Worm (Caenorhabditis elegans) whole organism, L1 larva: ENCODE data around the gene srab-14.

ENCODE experiments used
- C16A3.4 ChIP-seq: fragments of 150-350 bp; optimal IDR thresholded peaks from 2 replicates; lab custom pipeline; 2014; ENCODE audit warnings: missing biosample characterization, missing genetic modification characterization
- aha-1 ChIP-seq: fragments of 150-350 bp; optimal IDR thresholded peaks from 2 replicates; lab custom pipeline; 2014; ENCODE audit warnings: missing biosample characterization, missing genetic modification characterization
- alr-1 ChIP-seq: fragments of 200-800 bp; sonication (Bioruptor generic); optimal IDR thresholded peaks from 2 replicates; lab custom pipeline; 2018; ENCODE audit warnings: borderline replicate concordance, mild to moderate bottlenecking, missing genetic modification characterization, missing compliant biosample characterization
- blmp-1 ChIP-seq: fragments of 150-350 bp; optimal IDR thresholded peaks from 2 replicates; lab custom pipeline; 2014; ENCODE audit warnings: missing biosample characterization, missing genetic modification characterization
- ces-1 ChIP-seq: fragments of 150-350 bp; optimal IDR thresholded peaks from 2 replicates; lab custom pipeline; 2014; ENCODE audit warnings: missing biosample characterization, missing genetic modification reagents, missing genetic modification characterization
- dpl-1 ChIP-seq, 3 experiments: fragments of 150-350 bp in 2 of 3; sonication (generic microtip) in 1 of 3; optimal IDR thresholded peaks; 2 replicates each; lab custom pipeline; 2014 to 2017; ENCODE audit warnings: missing biosample characterization in 3 of 3, missing genetic modification characterization in 3 of 3, missing genetic modification reagents in 3 of 3
- efl-1 ChIP-seq, 4 experiments: fragments of 150-350 bp; optimal IDR thresholded peaks in 3 of 4; peaks in 1 of 4; 1 replicate in 1 of 4; 2 replicates in 3 of 4; lab custom pipeline; 2014; ENCODE audit warnings: missing biosample characterization in 2 of 4, missing genetic modification characterization in 2 of 4, missing genetic modification reagents in 2 of 4
- elt-2 ChIP-seq: sonication (generic microtip); optimal IDR thresholded peaks from 2 replicates; lab custom pipeline; 2016; ENCODE audit warnings: missing genetic modification characterization, mild to moderate bottlenecking, inconsistent platforms, missing compliant biosample characterization, missing genetic modification reagents
- elt-3 ChIP-seq, 6 experiments: fragments of 150-350 bp in 1 of 6; sonication (generic microtip); optimal IDR thresholded peaks; 2 replicates each; lab custom pipeline; 2017 to 2018; ENCODE audit warnings: missing biosample characterization in 6 of 6, missing genetic modification characterization in 6 of 6, inconsistent platforms in 1 of 6
- fkh-10 ChIP-seq: sonication (generic microtip); optimal IDR thresholded peaks from 2 replicates; lab custom pipeline; 2017; ENCODE audit warnings: missing biosample characterization, missing genetic modification reagents, missing genetic modification characterization
- fos-1 ChIP-seq: fragments of 150-350 bp; optimal IDR thresholded peaks from 2 replicates; lab custom pipeline; 2014; ENCODE audit warnings: missing biosample characterization, missing genetic modification characterization
- grh-1 ChIP-seq: fragments of 200-800 bp; sonication (Bioruptor generic); IDR thresholded peaks from 2 replicates; pipeline ENCODE4 v1.3.6; 2022; ENCODE audit warnings: missing genetic modification reagents, missing genetic modification characterization, missing compliant biosample characterization
- hlh-17 ChIP-seq: fragments of 200-800 bp; sonication (Bioruptor generic); optimal IDR thresholded peaks from 2 replicates; lab custom pipeline; 2018; ENCODE audit warnings: missing genetic modification characterization, mild to moderate bottlenecking, missing compliant biosample characterization, moderate library complexity, borderline replicate concordance
- isw-1 ChIP-seq: fragments of 200-800 bp; sonication (Bioruptor generic); IDR thresholded peaks from 2 replicates; pipeline ENCODE4 v1.3.6; 2022; ENCODE audit warnings: missing genetic modification characterization, missing compliant biosample characterization
- lin-13 ChIP-seq: fragments of 150-350 bp; optimal IDR thresholded peaks from 2 replicates; lab custom pipeline; 2014; ENCODE audit warnings: missing biosample characterization, missing genetic modification reagents, missing genetic modification characterization
- lin-14 ChIP-seq: fragments of 200-800 bp; sonication (Bioruptor generic); optimal IDR thresholded peaks from 2 replicates; lab custom pipeline; 2018; ENCODE audit warnings: mild to moderate bottlenecking, missing genetic modification characterization, moderate library complexity, missing compliant biosample characterization
- lin-35 ChIP-seq, 2 experiments: fragments of 150-350 bp; optimal IDR thresholded peaks; 2 replicates each; lab custom pipeline; 2014; ENCODE audit warnings: missing biosample characterization in 2 of 2, missing genetic modification characterization in 2 of 2, missing genetic modification reagents in 2 of 2
- lir-3 ChIP-seq: sonication (generic microtip); optimal IDR thresholded peaks from 2 replicates; lab custom pipeline; 2016; ENCODE audit warnings: mild to moderate bottlenecking, missing genetic modification characterization, moderate library complexity, missing compliant biosample characterization; ENCODE audit not compliant: poor library complexity
- mdl-1 ChIP-seq, 2 experiments: fragments of 150-350 bp; optimal IDR thresholded peaks; 2 replicates each; lab custom pipeline; 2014 to 2017; ENCODE audit warnings: missing biosample characterization in 2 of 2, missing genetic modification characterization in 2 of 2, inconsistent platforms in 1 of 2
- mep-1 ChIP-seq: fragments of 150-350 bp; optimal IDR thresholded peaks from 2 replicates; lab custom pipeline; 2014; ENCODE audit warnings: missing biosample characterization, missing genetic modification characterization
- nhr-11 ChIP-seq: fragments of 150-350 bp; optimal IDR thresholded peaks from 2 replicates; lab custom pipeline; 2014; ENCODE audit warnings: missing biosample characterization, missing genetic modification characterization
- nhr-12 ChIP-seq: sonication (generic microtip); optimal IDR thresholded peaks from 2 replicates; lab custom pipeline; 2017; ENCODE audit warnings: missing biosample characterization, missing genetic modification characterization
- nhr-19 ChIP-seq: fragments of 200-800 bp; sonication (Bioruptor generic); conservative IDR thresholded peaks from 2 replicates; pipeline ENCODE4 v1.3.6; 2022; ENCODE audit warnings: missing genetic modification characterization, missing compliant biosample characterization
- nhr-20 ChIP-seq: sonication (generic microtip); optimal IDR thresholded peaks from 2 replicates; lab custom pipeline; 2016; ENCODE audit warnings: mild to moderate bottlenecking, missing genetic modification characterization, missing compliant biosample characterization
- nhr-28 ChIP-seq: fragments of 150-350 bp; optimal IDR thresholded peaks from 2 replicates; lab custom pipeline; 2014; ENCODE audit warnings: missing biosample characterization, missing genetic modification characterization
- nhr-71 ChIP-seq: sonication (generic microtip); optimal IDR thresholded peaks from 2 replicates; lab custom pipeline; 2016; ENCODE audit warnings: mild to moderate bottlenecking, missing genetic modification characterization, moderate library complexity, missing compliant biosample characterization
- nhr-85 ChIP-seq: sonication (generic microtip); peaks from one replicate; lab custom pipeline; 2016; ENCODE audit warnings: missing genetic modification characterization, inconsistent platforms, missing compliant biosample characterization
- nhr-90 ChIP-seq: sonication (generic microtip); optimal IDR thresholded peaks from 2 replicates; lab custom pipeline; 2016; ENCODE audit warnings: mild to moderate bottlenecking, missing genetic modification characterization, missing compliant biosample characterization; ENCODE audit not compliant: poor library complexity
- pax-3 ChIP-seq: fragments of 200-800 bp; sonication (Bioruptor generic); optimal IDR thresholded peaks from 2 replicates; lab custom pipeline; 2018; ENCODE audit warnings: mild to moderate bottlenecking, missing genetic modification characterization, moderate library complexity, missing compliant biosample characterization
- pqm-1 ChIP-seq: sonication (generic microtip); optimal IDR thresholded peaks from 3 replicates; lab custom pipeline; 2017; ENCODE audit warnings: missing biosample characterization, missing genetic modification characterization
- sup-37 ChIP-seq: fragments of 200-800 bp; sonication (Bioruptor generic); optimal IDR thresholded peaks from 2 replicates; lab custom pipeline; 2018; ENCODE audit warnings: mild to moderate bottlenecking, missing genetic modification characterization, missing compliant biosample characterization
- tbx-2 ChIP-seq: sonication (generic microtip); optimal IDR thresholded peaks from 2 replicates; lab custom pipeline; 2016; ENCODE audit warnings: missing genetic modification characterization, missing compliant biosample characterization
- unc-130 ChIP-seq: fragments of 150-350 bp; optimal IDR thresholded peaks from 2 replicates; lab custom pipeline; 2017; ENCODE audit warnings: missing biosample characterization, missing genetic modification characterization, inconsistent platforms
- unc-62 ChIP-seq: fragments of 150-350 bp; optimal IDR thresholded peaks from 2 replicates; lab custom pipeline; 2014; ENCODE audit warnings: missing biosample characterization, missing genetic modification reagents, missing genetic modification characterization
- unc-98 ChIP-seq: fragments of 200-800 bp; sonication (Bioruptor generic); IDR thresholded peaks from 2 replicates; pipeline ENCODE4 v1.3.6; 2022; ENCODE audit warnings: missing genetic modification characterization, missing compliant biosample characterization
- vab-15 ChIP-seq: sonication (generic microtip); optimal IDR thresholded peaks from 2 replicates; lab custom pipeline; 2017; ENCODE audit warnings: missing genotype, mild to moderate bottlenecking, missing genetic modification characterization, missing compliant biosample characterization
- xbp-1 ChIP-seq: sonication (generic microtip); optimal IDR thresholded peaks from 2 replicates; lab custom pipeline; 2016; ENCODE audit warnings: missing genetic modification characterization, missing compliant biosample characterization
- zip-4 ChIP-seq: fragments of 200-800 bp; sonication (Bioruptor generic); optimal IDR thresholded peaks from 2 replicates; lab custom pipeline; 2018; ENCODE audit warnings: mild to moderate bottlenecking, missing genetic modification characterization, moderate library complexity, missing compliant biosample characterization
- ztf-4 ChIP-seq: fragments of 150-350 bp; optimal IDR thresholded peaks from 2 replicates; lab custom pipeline; 2014; ENCODE audit warnings: missing biosample characterization, missing genetic modification characterization

The srab-14 gene

DNA sequence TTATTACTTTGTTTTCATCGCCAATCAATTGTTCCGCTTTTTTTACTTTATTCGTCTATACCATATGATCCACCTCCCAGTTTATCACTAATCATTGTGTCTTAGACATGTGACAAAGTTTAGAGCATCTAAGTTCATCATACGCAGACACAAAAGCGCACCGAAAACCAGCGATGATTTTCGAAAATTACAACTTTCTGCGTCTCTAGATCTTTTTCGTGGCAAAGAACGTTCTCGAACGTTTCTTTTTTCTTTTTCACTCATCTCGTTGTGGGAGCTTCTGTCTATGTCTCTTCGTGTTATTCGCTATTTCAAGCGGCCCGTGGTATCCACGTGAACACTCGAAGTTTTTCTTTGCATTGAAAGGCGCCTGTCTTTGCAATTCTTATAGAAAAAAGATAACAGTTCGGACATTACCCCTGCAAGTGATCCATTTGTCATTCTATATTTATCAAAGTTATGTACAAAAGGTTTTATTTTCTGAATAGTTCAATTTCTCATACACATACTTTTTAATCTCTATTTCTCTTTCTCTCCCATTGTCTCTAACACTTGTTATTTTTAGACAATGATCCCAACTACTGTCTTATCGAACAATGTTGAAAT lies 29.9 kb upstream of the srab-14 start, which contains the start of gene ZK1290.5 (continued):
- TF ChIP-seq nhr-28 (no peak), hlh-17 (GFP tag; lab: Kevin White, UChicago) (no peak), sup-37 (GFP tag; lab: Kevin White, UChicago) (no peak), nhr-12 (tag; lab: Kevin White, UChicago) (no peak), unc-98 (GFP tag; lab: Robert Waterston, UW) (peak; percentile 47; the same call in 1 of the 2 replicates), grh-1 (GFP tag; lab: Robert Waterston, UW) (peak; percentile 77)

DNA sequence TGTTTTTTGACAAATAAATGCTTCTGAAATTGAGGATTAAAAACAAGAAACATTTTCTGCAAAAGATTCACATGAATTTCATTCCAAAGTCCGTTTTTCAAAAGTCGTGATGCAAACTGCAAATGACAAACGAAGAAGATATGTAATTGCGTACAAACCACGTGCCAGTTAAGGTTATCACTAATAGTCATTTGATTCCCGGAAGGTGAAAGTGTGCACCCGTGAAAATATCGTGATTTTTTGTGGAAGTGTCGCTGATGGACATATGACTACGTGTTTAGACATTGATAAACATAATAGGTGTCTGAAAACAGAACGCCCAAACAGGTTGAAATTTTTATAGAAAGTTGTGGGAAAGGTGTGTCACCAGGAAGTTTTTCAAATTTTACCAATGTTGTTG lies 28.9 kb upstream of the srab-14 start:
- TF ChIP-seq xbp-1 (tag; lab: Kevin White, UChicago) (no peak), alr-1 (tag; lab: Kevin White, UChicago) (no peak), lin-35 (GFP tag; optimal IDR thresholded peaks at IDR 0.05; lab: Kevin White, UChicago) (peak in 1 of 2 experiments; percentile 82), zip-4 (GFP tag; lab: Kevin White, UChicago) (no peak), nhr-20 (tag; lab: Kevin White, UChicago) (peak; percentile 89), dpl-1 (GFP tag; optimal IDR thresholded peaks at IDR 0.05; lab: Kevin White, UChicago) (peak; percentile 5 to 45 (median 17)), pqm-1 (tag; lab: Kevin White, UChicago) (no peak), lin-14 (GFP tag; lab: Kevin White, UChicago) (peak; percentile 71), tbx-2 (tag; lab: Kevin White, UChicago) (peak; percentile 64), fos-1 (tag; lab: Kevin White, UChicago) (no peak), fkh-10 (GFP tag; lab: Kevin White, UChicago) (no peak), blmp-1 (tag; lab: Kevin White, UChicago) (peak; percentile 98), unc-130 (tag; lab: Kevin White, UChicago) (peak; percentile 64), mep-1 (tag; lab: Kevin White, UChicago) (peak; percentile 23), nhr-85 (tag; lab: Kevin White, UChicago) (peak; percentile 94), nhr-71 (tag; lab: Kevin White, UChicago) (peak; percentile 86), aha-1 (tag; lab: Kevin White, UChicago) (no peak), isw-1 (GFP tag; lab: Robert Waterston, UW) (no peak), nhr-19 (peak; percentile 81), grh-1 (GFP tag; lab: Robert Waterston, UW) (peak; percentile 84), ztf-4 (tag; lab: Kevin White, UChicago) (peak; percentile 42), lir-3 (peak; percentile 31), mdl-1 (tag; optimal IDR thresholded peaks at IDR 0.05; lab: Kevin White, UChicago) (peak in 1 of 2 experiments; percentile 90), efl-1 (optimal IDR thresholded peaks at IDR 0.05; lab: Kevin White, UChicago) (peak in 1 of 2 experiments; percentile 8), efl-1 (GFP tag; optimal IDR thresholded peaks at IDR 0.05 in 1 of 2; lab: Kevin White, UChicago) (peak in 1 of 2 experiments; percentile 91), elt-3 (tag; optimal IDR thresholded peaks at IDR 0.05; lab: Kevin White, UChicago) (peak in 2 of 6 experiments; percentile 92 to 95), pax-3 (tag; lab: Kevin White, UChicago) (peak; percentile 48), unc-62 (GFP tag; lab: Kevin White, UChicago) (no peak), ces-1 (GFP tag; lab: Kevin White, UChicago) (no peak), vab-15 (tag; lab: Kevin White, UChicago) (peak; percentile 29), elt-2 (tag; lab: Kevin White, UChicago) (peak; percentile 96), lin-13 (peak; percentile 3), nhr-11 (tag; lab: Kevin White, UChicago) (no peak), nhr-90 (tag; lab: Kevin White, UChicago) (peak; percentile 82), C16A3.4 (tag; lab: Kevin White, UChicago) (peak; percentile 24)
- TF ChIP-seq, all 84 proteins: peak for 23
